Worm (Caenorhabditis elegans): ENCODE measurements around the gene H43E16.1.

DNA sequence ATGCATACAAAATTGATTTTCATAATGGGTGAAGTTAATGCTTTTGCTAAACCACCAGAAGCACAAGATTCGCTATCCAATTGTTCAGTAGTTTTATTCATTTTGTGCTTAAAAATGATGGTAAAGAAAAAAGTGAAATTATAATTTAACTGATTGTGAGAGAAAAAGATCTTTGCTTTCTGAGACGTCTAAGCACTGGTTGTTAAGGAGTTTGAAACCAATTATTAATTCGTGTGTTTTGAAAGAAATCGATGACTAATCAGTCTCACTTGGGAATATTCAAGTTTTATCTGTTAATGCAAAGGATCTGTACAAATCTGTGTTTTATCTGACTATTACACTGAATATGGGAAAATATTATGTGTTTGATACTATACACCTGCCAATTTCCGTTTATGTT, 22.3 kb upstream of the H43E16.1 start, which contains the start of gene sra-26:
- TF ChIP-seq T22C8.4 (GFP tag; IDR thresholded peaks at IDR 0.05) (no peak), klf-2 (GFP tag; conservative IDR thresholded peaks at IDR 0.05) (no peak), tab-1 (GFP tag; IDR thresholded peaks at IDR 0.05) (no peak), ref-1 (GFP tag; conservative IDR thresholded peaks at IDR 0.05) (no peak)

Data from whole organism, midembryonic.